Worm (Caenorhabditis elegans): ENCODE data around the gene gei-13.
A peak's percentile ranks its signal among the peaks of the same experiment; 100 is the strongest.

The gei-13 gene

DNA sequence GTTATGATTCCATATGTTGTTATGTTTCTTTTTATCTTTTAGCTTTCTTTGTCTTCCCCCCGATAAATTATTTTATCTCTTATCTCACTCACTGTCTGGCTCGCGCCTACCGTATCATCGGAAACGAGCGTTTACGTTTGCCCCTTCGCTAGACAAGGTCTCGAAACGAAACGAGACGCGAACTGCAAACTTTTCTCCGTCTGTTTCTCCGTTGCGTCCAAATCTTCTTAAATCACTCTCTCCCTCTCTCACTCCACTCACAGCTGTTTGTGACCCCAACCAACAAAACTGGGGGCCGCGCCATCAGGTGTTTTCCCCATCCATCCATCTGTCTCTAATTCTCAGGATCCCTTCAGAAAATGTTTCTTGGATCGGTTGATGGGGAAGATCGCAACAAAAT, 16.8 kb downstream of the gei-13 start:
- TF ChIP-seq ztf-29 (GFP tag; IDR thresholded peaks at IDR 0.05), result no peak
- TF ChIP-seq klf-2 (GFP tag; conservative IDR thresholded peaks at IDR 0.05), result no peak
- TF ChIP-seq tab-1 (GFP tag; IDR thresholded peaks at IDR 0.05), result no peak
- no peak for TF ChIP-seq T22C8.4 (GFP tag; IDR thresholded peaks at IDR 0.05)
- no peak for TF ChIP-seq cog-1 (tag; optimal IDR thresholded peaks at IDR 0.05)
- TF ChIP-seq ref-1 (GFP tag; conservative IDR thresholded peaks at IDR 0.05), result no peak
- TF ChIP-seq flt-1 (GFP tag; IDR thresholded peaks at IDR 0.05), result no peak
- no peak for TF ChIP-seq ztf-23 (GFP tag; IDR thresholded peaks at IDR 0.05)
- TF ChIP-seq med-1 (GFP tag; optimal IDR thresholded peaks at IDR 0.05; ENCODE audit: insufficient read depth), result no peak

- TF ChIP-seq klf-2 (GFP tag; conservative IDR thresholded peaks at IDR 0.05) (0 out of 2 replicates have a peak, but pooled peaks have one; percentile 47), ztf-23 (GFP tag; IDR thresholded peaks at IDR 0.05) (no peak; the same call in 1 of the 2 replicates), flt-1 (GFP tag; IDR thresholded peaks at IDR 0.05) (0 out of 2 replicates have a peak, but pooled peaks have one; percentile 8)
Observed at ce11 chrIII:9619079-9619761, 17.7 kb downstream of the gei-13 start, which contains the start of gene hlh-11. Gene hlh-11 (plus strand): TSS chrIII:9619711.

DNA sequence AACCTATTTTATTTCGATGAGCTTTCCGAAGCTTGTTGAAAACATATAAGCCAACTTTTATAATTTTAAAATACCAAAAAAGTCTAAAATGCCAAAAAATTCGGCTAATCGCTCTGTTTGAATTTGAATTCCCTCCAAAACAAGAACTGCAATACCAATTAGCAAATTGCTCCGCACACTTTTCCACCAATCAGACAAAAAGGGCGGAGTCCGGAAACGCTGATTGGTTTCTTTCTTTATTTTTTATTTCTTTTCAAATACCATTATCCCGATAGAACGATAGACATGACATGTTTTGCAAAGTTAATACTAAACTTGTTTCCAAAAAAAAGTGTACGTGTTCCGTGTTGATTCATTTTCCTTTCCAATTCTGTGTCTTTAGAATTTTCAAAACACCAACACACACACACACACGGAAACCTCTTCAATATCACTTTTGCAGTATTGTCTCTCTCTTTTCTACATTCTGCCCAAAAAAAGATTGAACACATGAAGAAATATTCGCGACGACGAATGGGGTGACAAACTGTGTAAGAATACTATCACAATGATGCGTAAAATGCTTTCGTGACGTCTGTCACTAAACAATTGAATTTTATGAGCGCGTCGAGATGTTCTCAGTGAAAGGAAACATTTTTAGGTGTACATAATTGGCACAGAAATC, 19.2 kb downstream of the gei-13 start:
- no peak for TF ChIP-seq cog-1 (tag; optimal IDR thresholded peaks at IDR 0.05)

DNA sequence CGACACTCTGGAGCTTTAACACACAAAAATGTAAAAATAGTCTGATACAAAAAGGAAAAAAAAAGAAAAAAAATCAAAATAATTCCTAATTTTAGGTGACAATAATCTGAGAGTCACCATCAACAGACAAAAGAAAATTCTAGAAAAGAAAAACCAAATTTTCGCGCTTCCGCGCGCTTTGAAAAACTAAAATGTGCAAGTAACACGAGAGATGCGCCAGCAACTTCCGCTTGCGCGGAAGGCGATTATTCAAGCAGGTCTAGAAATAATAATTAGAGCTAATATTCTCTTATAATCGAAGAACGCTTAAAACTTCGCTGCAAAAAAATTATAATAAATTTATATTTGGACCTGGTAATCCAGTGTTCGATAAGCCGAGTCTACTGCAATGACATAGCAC, 20.0 kb downstream of the gei-13 start:
- TF ChIP-seq cog-1 (tag; optimal IDR thresholded peaks at IDR 0.05), result no peak
- TF ChIP-seq T22C8.4 (GFP tag; IDR thresholded peaks at IDR 0.05), result no peak
- no peak for TF ChIP-seq ztf-29 (GFP tag; IDR thresholded peaks at IDR 0.05)
- no peak for TF ChIP-seq ref-1 (GFP tag; conservative IDR thresholded peaks at IDR 0.05)
- no peak for TF ChIP-seq med-1 (GFP tag; optimal IDR thresholded peaks at IDR 0.05; ENCODE audit: insufficient read depth)
- TF ChIP-seq tab-1 (GFP tag; IDR thresholded peaks at IDR 0.05), result no peak
- no peak for TF ChIP-seq ztf-23 (GFP tag; IDR thresholded peaks at IDR 0.05)
- no peak for TF ChIP-seq flt-1 (GFP tag; IDR thresholded peaks at IDR 0.05)
- TF ChIP-seq klf-2 (GFP tag; conservative IDR thresholded peaks at IDR 0.05), result no peak

DNA sequence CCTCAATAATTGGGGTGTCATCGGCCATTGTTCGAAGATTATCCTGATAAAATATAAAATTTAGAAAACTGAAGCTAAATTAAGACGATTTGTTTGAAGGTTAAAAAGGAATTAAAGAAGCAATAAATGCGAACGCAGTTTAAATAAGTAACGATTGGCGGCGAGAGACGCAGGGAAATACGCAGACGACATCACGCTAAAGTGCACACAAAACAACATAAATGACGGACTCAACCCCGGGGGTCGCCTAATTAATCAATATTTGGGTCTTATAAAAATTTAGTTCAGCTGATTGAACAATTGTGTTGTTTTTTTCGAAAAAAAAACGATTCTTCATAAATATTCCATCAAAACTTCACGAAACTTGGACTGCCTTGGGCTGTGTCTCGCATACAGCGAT, 20.5 kb downstream of the gei-13 start, which contains the start of gene hcp-3:
Gene hcp-3, minus strand, starts transcription at position 45 of the 400 bp plus-strand sequence.
- TF ChIP-seq T22C8.4 (GFP tag; IDR thresholded peaks at IDR 0.05), result peak; percentile 85
- TF ChIP-seq flt-1 (GFP tag; IDR thresholded peaks at IDR 0.05), result no peak

ce11 chrIII:9615114-9615513, 21.8 kb downstream of the gei-13 start:
- TF ChIP-seq ztf-29 (GFP tag; IDR thresholded peaks at IDR 0.05) (no peak), ref-1 (GFP tag; conservative IDR thresholded peaks at IDR 0.05) (no peak), tab-1 (GFP tag; IDR thresholded peaks at IDR 0.05) (no peak), ztf-23 (GFP tag; IDR thresholded peaks at IDR 0.05) (no peak), med-1 (GFP tag; optimal IDR thresholded peaks at IDR 0.05; ENCODE audit: insufficient read depth) (no peak), flt-1 (GFP tag; IDR thresholded peaks at IDR 0.05) (no peak), klf-2 (GFP tag; conservative IDR thresholded peaks at IDR 0.05) (no peak), T22C8.4 (GFP tag; IDR thresholded peaks at IDR 0.05) (no peak), cog-1 (tag; optimal IDR thresholded peaks at IDR 0.05) (no peak)

ce11 chrIII:9614211-9614610, 22.7 kb downstream of the gei-13 start, which contains the start of the genes pri-1 and F58A4.6:
Gene pri-1 (minus strand): TSS chrIII:9614281.
Gene F58A4.6 (plus strand): TSS chrIII:9614482.
- TF ChIP-seq flt-1 (GFP tag; IDR thresholded peaks at IDR 0.05) (no peak), ztf-23 (GFP tag; IDR thresholded peaks at IDR 0.05) (no peak), med-1 (GFP tag; optimal IDR thresholded peaks at IDR 0.05; ENCODE audit: insufficient read depth) (no peak), ztf-29 (GFP tag; IDR thresholded peaks at IDR 0.05) (no peak), T22C8.4 (GFP tag; IDR thresholded peaks at IDR 0.05) (no peak), cog-1 (tag; optimal IDR thresholded peaks at IDR 0.05) (no peak), klf-2 (GFP tag; conservative IDR thresholded peaks at IDR 0.05) (no peak), ref-1 (GFP tag; conservative IDR thresholded peaks at IDR 0.05) (no peak), tab-1 (GFP tag; IDR thresholded peaks at IDR 0.05) (no peak)

ce11 chrIII:9612097-9612496, 24.8 kb downstream of the gei-13 start, which contains the start of gene bbs-4:
Gene bbs-4 (minus strand): TSS chrIII:9612197.
- no peak for TF ChIP-seq klf-2 (GFP tag; conservative IDR thresholded peaks at IDR 0.05)

ce11 chrIII:9608650-9609049, 28.3 kb downstream of the gei-13 start, which contains the start of gene clec-161:
Gene clec-161 (minus strand): TSS chrIII:9608750.
- TF ChIP-seq T22C8.4 (GFP tag; IDR thresholded peaks at IDR 0.05) (no peak), flt-1 (GFP tag; IDR thresholded peaks at IDR 0.05) (no peak)

ce11 chrIII:9600645-9601044, 36.3 kb downstream of the gei-13 start, which contains the start of gene F58A4.2:
Gene F58A4.2 (minus strand): TSS chrIII:9600745.
- no peak for TF ChIP-seq flt-1 (GFP tag; IDR thresholded peaks at IDR 0.05)
- TF ChIP-seq T22C8.4 (GFP tag; IDR thresholded peaks at IDR 0.05), result no peak

ce11 chrIII:9598168-9598567, 38.7 kb downstream of the gei-13 start, which contains the start of gene F58A4.1:
Gene F58A4.1 (plus strand): TSS chrIII:9598468.
- TF ChIP-seq ztf-23 (GFP tag; IDR thresholded peaks at IDR 0.05), result no peak
